Worm (Caenorhabditis elegans): ENCODE measurements around the gene srh-166.

The srh-166 gene

DNA sequence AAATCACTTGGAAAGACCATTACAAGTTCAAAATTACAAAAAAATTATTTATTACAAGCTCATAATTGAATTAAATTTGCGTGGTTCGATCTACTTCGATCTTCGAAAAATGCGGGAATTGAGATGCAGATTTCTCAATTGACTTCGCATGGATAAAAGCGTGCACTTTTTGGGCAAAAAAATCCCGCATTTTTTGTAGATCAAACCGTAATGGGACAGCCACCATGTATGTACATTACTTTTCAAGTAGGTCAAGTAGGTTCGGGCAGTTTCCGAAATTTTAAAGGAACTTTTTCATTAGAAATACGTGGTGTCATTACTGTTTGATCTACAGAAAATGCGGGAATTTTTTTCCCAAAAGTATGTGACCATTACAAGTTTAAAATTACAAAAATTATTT, 28.1 kb downstream of the srh-166 start (continued):
- no peak for TF ChIP-seq him-1 (tag; optimal IDR thresholded peaks at IDR 0.05)
- TF ChIP-seq ekl-4 (GFP tag; IDR thresholded peaks at IDR 0.05) = peak; percentile 43; the same call in 1 of the 2 replicates
- peak; percentile 42; the same call in 1 of the 2 replicates for TF ChIP-seq cebp-2 (GFP tag; IDR thresholded peaks at IDR 0.05)
- TF ChIP-seq rcor-1 (GFP tag; IDR thresholded peaks at IDR 0.05) = 0 out of 2 replicates have a peak, but pooled peaks have one; percentile 21
- peak; percentile 35 for TF ChIP-seq lin-40 (tag; optimal IDR thresholded peaks at IDR 0.05)
- TF ChIP-seq hlh-26 (GFP tag; conservative IDR thresholded peaks at IDR 0.05) = no peak
- peak; percentile 59 for TF ChIP-seq madf-8 (GFP tag; conservative IDR thresholded peaks at IDR 0.05)
- TF ChIP-seq lin-35 (GFP tag; optimal IDR thresholded peaks at IDR 0.05) = no peak
- TF ChIP-seq hmg-1.2 (GFP tag; IDR thresholded peaks at IDR 0.05) = no peak; the same call in 1 of the 2 replicates
- TF ChIP-seq nhr-80 (tag; optimal IDR thresholded peaks at IDR 0.05) = peak; percentile 61
- peak in 1 of 2 experiments; percentile 72 for TF ChIP-seq let-607 (tag; optimal IDR thresholded peaks at IDR 0.05)
- TF ChIP-seq fkh-3 (tag; optimal IDR thresholded peaks at IDR 0.05) = no peak
- peak; percentile 49 for TF ChIP-seq madf-10 (tag; optimal IDR thresholded peaks at IDR 0.05)
- TF ChIP-seq Y56A3A.18 (GFP tag; IDR thresholded peaks at IDR 0.05) = peak; percentile 66
- peak; percentile 45 for TF ChIP-seq tbp1 (GFP tag; optimal IDR thresholded peaks at IDR 0.05)
- no peak for TF ChIP-seq snpc-4 (GFP tag; optimal IDR thresholded peaks at IDR 0.05)
- peak in 1 of 4 experiments; percentile 23 for TF ChIP-seq snpc-4 (tag; optimal IDR thresholded peaks at IDR 0.05)
- TF ChIP-seq ceh-79 (tag; optimal IDR thresholded peaks at IDR 0.05) = peak; percentile 25
- TF ChIP-seq ztf-22 (GFP tag; optimal IDR thresholded peaks at IDR 0.05) = peak; percentile 56
- TF ChIP-seq atf-7 (tag; optimal IDR thresholded peaks at IDR 0.05) = peak; percentile 80
- TF ChIP-seq dpff-1 (tag; optimal IDR thresholded peaks at IDR 0.05) = peak; percentile 40
- peak; percentile 53 for TF ChIP-seq efl-1 (GFP tag; optimal IDR thresholded peaks at IDR 0.05)
- peak; percentile 51; the same call in 1 of the 2 replicates for TF ChIP-seq hsf-1 (GFP tag; IDR thresholded peaks at IDR 0.05)
- 0 out of 2 replicates have a peak, but pooled peaks have one; percentile 27 for TF ChIP-seq nfyb-1 (GFP tag; IDR thresholded peaks at IDR 0.05)
- peak; percentile 46; the same call in 1 of the 2 replicates for TF ChIP-seq ceh-100 (GFP tag; IDR thresholded peaks at IDR 0.05)
- TF ChIP-seq F22D6.2 (tag; optimal IDR thresholded peaks at IDR 0.05) = no peak
- peak; percentile 57 for TF ChIP-seq lin-54 (GFP tag; optimal IDR thresholded peaks at IDR 0.05)
- TF ChIP-seq F57C9.4 (tag; optimal IDR thresholded peaks at IDR 0.05) = peak; percentile 11
- TF ChIP-seq B0035.1 (tag; optimal IDR thresholded peaks at IDR 0.05) = peak; percentile 30
- no peak for TF ChIP-seq cebp-1 (GFP tag; IDR thresholded peaks at IDR 0.05)
- TF ChIP-seq cebp-1 (tag; optimal IDR thresholded peaks at IDR 0.05) = peak; percentile 61
- peak; percentile 4 for TF ChIP-seq nhr-179 (tag; optimal IDR thresholded peaks at IDR 0.05)
- TF ChIP-seq nhr-90 (tag; optimal IDR thresholded peaks at IDR 0.05) = peak; percentile 74
- TF ChIP-seq somi-1 (GFP tag; optimal IDR thresholded peaks at IDR 0.05) = no peak
- peak; percentile 21 for TF ChIP-seq athp-1 (tag; optimal IDR thresholded peaks at IDR 0.05)
- peak; percentile 41 for TF ChIP-seq F10E7.11 (tag; optimal IDR thresholded peaks at IDR 0.05)
- TF ChIP-seq Y53G8AR.9 (GFP tag; conservative IDR thresholded peaks at IDR 0.05) = 0 out of 2 replicates have a peak, but pooled peaks have one; percentile 65
- no peak for TF ChIP-seq ztf-26 (tag; optimal IDR thresholded peaks at IDR 0.05)
- no peak for TF ChIP-seq C06A6.2 (GFP tag; conservative IDR thresholded peaks at IDR 0.05)
- TF ChIP-seq ccch-3 (GFP tag; optimal IDR thresholded peaks at IDR 0.05) = no peak
- TF ChIP-seq T07F8.4 (tag; optimal IDR thresholded peaks at IDR 0.05) = no peak
- TF ChIP-seq D2030.7 (GFP tag; IDR thresholded peaks at IDR 0.05) = 0 out of 2 replicates have a peak, but pooled peaks have one; percentile 22
- peak; percentile 67 for TF ChIP-seq tlf-1 (GFP tag; optimal IDR thresholded peaks at IDR 0.05)
- no peak for TF ChIP-seq ceh-40 (GFP tag; IDR thresholded peaks at IDR 0.05)
- no peak for TF ChIP-seq aptf-2 (GFP tag; conservative IDR thresholded peaks at IDR 0.05)
- no peak for TF ChIP-seq Y67H2A.10 (GFP tag; conservative IDR thresholded peaks at IDR 0.05)
- peak; percentile 16 for TF ChIP-seq gei-17 (GFP tag; optimal IDR thresholded peaks at IDR 0.05)
- peak; percentile 14; the same call in 1 of the 2 replicates for TF ChIP-seq lir-1 (GFP tag; conservative IDR thresholded peaks at IDR 0.05)
- no peak for TF ChIP-seq mxl-1 (tag; optimal IDR thresholded peaks at IDR 0.05)
